Fruit fly (Drosophila melanogaster): Measurements from ENCODE around the gene Fim.

The Fim gene

DNA sequence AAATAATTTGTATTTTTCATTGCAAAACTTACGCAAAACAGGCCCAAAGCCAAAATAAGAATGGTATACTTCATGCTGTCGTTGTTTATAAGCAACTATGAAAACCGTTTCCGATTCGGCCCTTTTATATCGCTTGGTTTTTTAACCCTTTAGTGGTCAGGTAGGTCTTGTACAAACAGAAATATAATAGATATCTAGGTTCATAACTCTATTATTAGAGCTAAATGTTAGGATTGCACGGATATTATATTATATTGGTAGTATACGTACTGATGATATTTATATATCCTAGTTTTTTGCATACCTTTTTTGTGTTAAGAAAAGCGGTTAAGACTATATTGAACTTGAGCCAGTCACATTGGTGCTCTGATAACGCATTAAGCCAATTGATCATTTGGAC, 17.3 kb downstream of the Fim start, which contains the start of gene CG8661:
Gene CG8661, minus strand, starts transcription at position 101 of the 400 bp plus-strand sequence.
- no peak for TF ChIP-seq noc (tag; optimal IDR thresholded peaks at IDR 0.05)

DNA sequence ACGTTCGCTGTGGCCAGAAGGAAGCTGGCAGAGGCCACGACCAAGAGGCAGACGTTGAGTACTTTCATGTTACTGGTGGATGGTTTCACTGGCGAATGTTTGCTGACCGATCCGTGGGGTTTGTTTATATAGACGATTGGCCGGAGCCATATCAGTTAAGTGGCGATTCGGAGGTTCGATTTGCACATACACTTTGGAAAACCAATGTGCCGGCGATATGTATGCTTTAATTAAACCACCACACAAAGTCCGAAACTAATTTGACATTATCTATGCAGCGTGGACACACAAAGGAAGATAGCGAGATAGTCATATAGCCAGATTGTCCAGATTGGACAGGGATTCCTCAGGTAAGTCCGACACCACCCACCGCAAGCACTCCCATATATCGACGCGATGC, 19.1 kb downstream of the Fim start, which contains the start of gene CG8664:
Gene CG8664, minus strand, starts transcription at position 101 of the 400 bp plus-strand sequence.
- TF ChIP-seq noc (tag; optimal IDR thresholded peaks at IDR 0.05): no peak

DNA sequence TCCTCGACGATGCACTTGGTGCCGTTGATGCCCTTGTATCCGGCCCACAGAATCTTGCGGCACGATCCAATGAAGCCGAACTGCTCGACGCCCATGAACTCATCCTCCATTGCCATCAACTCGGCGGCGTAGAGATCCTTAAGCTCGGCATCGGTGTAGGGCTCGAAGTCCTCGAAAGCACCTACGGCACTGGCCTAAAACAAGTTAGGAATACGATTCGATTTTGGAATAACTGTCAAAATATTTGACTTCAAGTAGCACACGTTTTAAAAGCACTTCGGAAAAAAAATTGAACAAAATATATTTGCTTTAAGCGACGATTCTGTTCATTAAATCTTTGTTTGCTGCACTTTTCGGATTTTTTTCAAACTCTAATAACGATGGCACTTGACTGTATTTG, 19.5 kb downstream of the Fim start, which contains the start of gene CG5445:
Gene CG5445, plus strand, starts transcription at position 301 of the 400 bp plus-strand sequence.
- no peak for TF ChIP-seq noc (tag; optimal IDR thresholded peaks at IDR 0.05)

DNA sequence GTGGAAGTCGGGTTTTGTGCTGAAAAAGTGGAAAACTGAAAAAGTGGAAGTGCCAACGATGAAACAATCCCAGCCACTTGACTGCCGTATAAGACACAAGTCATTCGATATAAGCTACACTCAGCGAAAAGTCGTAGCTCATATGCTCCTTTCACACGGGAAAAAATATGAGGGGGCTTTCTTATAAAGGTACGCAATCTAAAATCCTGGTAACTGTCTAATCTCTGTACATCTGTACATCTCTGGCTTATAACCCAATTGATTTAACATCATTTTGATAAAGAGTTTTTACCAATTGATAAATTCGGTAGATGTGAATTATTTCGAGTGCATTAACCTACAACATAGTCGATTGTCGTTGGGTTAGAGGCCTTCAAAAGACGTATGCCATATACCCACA, 26.9 kb downstream of the Fim start:
- TF ChIP-seq noc (tag; optimal IDR thresholded peaks at IDR 0.05): no peak

DNA sequence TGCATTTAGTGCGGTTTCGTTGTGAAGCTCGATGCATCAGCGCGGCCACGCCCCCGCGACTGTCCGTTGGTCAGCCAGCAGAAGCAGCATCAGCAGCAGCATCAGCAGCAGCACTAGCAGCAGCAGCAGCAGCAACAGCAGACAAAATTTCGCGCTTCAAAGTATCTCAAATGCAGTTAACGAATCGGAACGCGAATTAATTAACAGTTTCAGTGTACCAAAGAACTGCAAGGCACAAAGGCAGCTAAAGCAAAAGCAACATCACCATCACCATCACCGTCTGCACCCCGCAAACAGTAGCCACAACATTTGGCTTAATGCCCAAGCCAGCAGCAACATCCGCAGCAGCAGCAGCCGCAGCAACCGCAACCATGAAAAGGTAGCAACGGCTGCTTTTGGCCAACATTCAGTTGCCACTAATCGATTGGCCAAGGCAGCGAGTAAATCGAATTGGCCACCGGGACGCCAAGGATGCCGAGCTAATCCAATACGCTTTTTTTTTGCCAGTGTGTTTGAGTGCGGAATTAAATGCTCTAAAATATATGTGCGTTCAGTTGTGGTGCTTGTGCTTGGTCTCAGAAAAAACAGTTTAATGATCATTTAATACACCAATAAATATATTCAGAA, 36.2 kb downstream of the Fim start:
- no peak for TF ChIP-seq noc (tag; optimal IDR thresholded peaks at IDR 0.05)

DNA sequence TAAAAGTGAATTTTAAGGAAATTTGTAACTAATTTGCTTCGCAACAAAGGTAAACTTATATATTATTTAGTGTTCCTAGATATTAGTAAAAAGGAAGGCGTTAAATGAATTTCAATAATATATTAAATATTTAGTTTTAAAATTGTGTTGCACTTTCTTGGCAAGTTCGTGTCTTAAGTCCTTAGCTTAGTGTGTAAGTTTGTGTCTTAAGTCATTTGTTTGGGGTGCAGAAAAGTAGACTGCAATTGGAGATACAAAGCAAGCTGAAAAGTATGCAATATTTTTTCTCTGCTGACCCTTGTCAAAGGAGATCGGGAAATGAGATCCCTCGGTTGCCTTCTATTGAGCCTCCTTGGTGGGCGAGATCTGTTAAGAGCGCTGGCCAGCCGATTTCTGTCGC, 39.7 kb downstream of the Fim start:
- no peak for TF ChIP-seq noc (tag; optimal IDR thresholded peaks at IDR 0.05)

DNA sequence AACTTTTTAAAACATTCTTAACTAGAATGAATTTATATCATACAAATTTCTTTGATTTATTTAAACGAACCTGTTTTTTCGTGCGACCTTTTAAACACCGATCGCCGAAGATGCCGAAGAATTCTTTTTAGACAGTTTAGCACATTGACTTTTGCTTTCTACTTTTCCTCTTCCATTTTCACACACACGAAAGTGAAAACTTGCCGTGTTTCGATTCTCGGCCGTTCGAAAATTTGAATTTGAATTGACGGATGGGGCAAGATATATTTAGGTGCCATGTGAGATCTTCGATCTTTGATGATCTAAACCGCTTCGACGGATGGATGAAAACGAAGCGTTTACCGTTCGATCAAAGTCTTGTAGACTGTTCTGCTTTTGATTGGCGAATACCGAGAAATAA, 46.1 kb downstream of the Fim start:
- TF ChIP-seq noc (tag; optimal IDR thresholded peaks at IDR 0.05): no peak

DNA sequence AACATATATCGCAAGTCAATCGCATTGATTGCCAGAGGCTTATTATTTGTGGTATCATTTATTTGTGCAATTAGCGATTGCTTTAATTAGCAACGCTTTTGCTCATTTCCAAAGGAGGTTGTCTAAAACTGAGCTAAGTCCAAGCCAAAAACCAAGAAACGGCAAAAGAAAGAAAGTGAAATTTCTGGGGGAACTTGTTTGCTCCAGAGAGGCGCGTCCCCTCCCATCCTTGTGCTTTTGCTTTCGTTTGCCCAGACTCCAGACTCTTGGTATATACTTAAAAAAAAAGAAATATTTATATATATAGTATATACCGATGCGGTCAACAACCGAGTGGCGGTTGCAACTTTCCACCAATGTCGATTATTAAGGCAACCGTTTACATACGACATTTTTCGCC, 47.6 kb downstream of the Fim start:
- no peak for TF ChIP-seq noc (tag; optimal IDR thresholded peaks at IDR 0.05)

DNA sequence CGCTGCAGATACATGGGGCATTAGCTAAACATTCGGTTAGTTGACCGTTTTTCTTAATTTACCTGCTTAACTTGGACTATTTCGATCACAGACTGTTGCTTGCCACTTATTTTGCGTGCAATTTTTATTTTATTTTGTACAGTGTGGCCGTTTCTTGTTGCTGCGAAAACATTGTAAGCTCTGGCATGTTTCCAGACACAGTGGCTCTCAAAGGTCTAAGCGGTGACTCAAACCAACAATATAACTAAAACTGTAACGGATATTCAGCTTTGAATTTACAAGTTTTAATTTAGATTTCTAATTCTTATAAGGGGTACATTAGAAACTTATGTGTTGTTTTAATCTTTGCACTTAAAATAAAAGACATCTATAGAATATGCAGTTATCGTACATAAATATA, 52.4 kb downstream of the Fim start, which contains the start of gene CG8675:
Gene CG8675, minus strand, starts transcription at position 177 of the 400 bp plus-strand sequence.
- no peak for TF ChIP-seq noc (tag; optimal IDR thresholded peaks at IDR 0.05)

DNA sequence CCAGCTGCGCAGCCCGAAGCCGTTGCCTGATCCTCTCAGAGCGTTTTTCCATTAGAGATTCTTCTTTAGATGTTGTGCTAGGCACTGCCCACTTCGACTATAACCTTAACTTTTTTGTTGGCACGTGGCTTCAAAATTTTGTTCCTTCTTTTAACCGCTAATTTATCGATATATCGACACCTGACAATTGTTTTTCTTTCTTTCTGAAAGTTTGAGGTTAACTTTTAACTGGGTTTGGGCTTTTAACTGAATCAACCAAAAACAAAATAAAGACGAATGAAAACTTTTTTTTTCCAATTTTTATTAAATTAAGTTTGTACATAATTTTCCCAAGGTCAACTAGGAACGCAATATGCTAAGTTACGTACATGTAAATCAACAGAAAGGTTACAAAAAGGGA, 54.8 kb downstream of the Fim start, which contains the start of gene CG42854:
Gene CG42854, minus strand, starts transcription at position 101 of the 400 bp plus-strand sequence.
- no peak for TF ChIP-seq noc (tag; optimal IDR thresholded peaks at IDR 0.05)

DNA sequence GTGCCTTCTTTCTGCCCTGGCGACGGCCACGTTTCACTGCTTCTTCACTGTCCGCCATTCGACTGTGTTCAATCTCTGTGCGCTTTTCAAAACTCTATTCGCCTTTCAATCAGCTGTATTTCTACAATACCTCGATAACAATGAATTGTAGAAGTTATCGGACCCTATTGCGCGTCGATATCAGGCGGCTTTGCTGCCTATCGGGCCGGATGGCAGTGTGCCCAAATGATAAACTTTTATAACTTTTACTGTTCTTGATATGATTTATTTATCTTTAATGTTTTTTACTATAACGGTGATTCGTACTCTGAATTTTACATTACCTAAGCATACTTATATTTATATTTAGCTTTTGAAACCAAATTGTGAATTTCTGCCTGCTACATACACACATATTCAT, 56.9 kb downstream of the Fim start, which contains the start of gene CG8915:
Gene CG8915, minus strand, starts transcription at position 148 of the 400 bp plus-strand sequence.
- no peak for TF ChIP-seq noc (tag; optimal IDR thresholded peaks at IDR 0.05)

DNA sequence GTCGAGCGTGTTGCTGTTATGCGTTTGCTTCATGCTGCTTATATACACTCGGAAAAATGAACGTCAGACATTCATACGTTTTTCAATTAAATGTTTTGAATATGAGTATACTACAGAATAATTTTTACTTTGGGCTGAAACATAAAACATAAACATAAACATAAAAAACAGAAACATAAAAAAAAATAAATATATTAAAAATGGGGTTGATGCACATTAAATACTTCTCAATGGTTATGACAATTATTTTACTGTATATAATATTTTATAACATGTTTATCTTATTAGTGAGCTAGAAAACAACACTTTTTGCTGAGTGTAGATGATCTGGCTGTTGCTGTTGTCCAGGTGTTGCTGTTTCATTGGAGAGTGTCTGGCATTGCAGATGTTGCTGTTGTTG, 64.3 kb downstream of the Fim start:
- TF ChIP-seq noc (tag; optimal IDR thresholded peaks at IDR 0.05): no peak

DNA sequence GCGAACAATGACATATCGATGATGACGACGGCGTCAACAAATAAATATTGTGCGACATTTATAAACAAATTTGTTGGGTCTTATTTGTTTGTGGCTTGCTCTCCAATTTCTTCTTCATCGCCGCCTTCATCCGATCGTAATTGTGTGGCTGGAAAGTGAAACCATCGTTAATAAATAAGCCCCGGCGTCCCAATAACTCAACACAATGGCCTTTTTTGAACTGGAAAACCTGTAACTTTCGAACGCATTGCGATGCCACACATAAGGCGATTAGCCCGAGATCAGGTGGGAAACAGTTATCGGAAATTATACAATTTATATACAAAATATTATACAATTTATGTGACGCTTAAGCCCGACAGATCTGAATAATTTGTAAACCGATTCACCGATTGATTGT, 65.3 kb downstream of the Fim start:
- no peak for TF ChIP-seq noc (tag; optimal IDR thresholded peaks at IDR 0.05)
